Worm (Caenorhabditis elegans): Measurements from ENCODE around the gene rfc-2.
"Not testable (repeated sequence)": the region's sequence is repeated elsewhere in the genome, so short reads cannot be mapped to it uniquely, and the experiment has no call there.

DNA sequence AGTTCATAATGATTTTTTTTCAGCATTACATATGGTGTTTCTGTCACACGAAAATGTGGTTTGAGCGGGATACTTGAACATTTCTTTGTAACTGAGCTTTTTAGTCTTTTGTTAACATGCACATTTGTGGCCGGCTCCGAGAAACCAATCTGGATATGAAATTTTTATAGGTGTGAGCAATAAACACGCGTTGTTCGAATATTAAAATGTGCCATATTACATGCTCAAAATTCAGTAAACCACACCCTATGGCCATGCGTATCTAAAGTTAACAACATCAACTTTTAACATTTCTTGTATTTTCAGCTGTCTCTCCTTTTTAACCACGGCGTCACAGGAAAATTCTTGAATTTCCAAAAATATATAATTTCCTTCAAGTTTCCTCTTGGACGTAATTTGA lies 6.3 kb upstream of the rfc-2 start, which contains the start of gene F58F6.6:
- TF ChIP-seq tbx-11 (GFP tag; IDR thresholded peaks at IDR 0.05); ama-1 (optimal IDR thresholded peaks at IDR 0.05); ceh-13 (GFP tag; optimal IDR thresholded peaks at IDR 0.05); flt-1 (GFP tag; IDR thresholded peaks at IDR 0.05); tra-4 (tag; optimal IDR thresholded peaks at IDR 0.05); aly-1 (tag; optimal IDR thresholded peaks at IDR 0.05); ceh-36 (tag; optimal IDR thresholded peaks at IDR 0.05); sea-1 (GFP tag; conservative IDR thresholded peaks at IDR 0.05); hmg-4 (GFP tag; optimal IDR thresholded peaks at IDR 0.05); pes-1 (GFP tag; IDR thresholded peaks at IDR 0.05); ets-7 (tag; optimal IDR thresholded peaks at IDR 0.05); tbx-37 (GFP tag; conservative IDR thresholded peaks at IDR 0.05); B0310.2 (tag; optimal IDR thresholded peaks at IDR 0.05); hnd-1 (tag; optimal IDR thresholded peaks at IDR 0.05): not testable (repeated sequence)

Data from whole organism, early embryonic.